Fruit fly (Drosophila melanogaster) whole organism, adult: Measurements from ENCODE around the gene CG6769.

Experiments
- CG14711 ChIP-seq: fragments of 200-800 bp; sonication (Bioruptor generic); optimal IDR thresholded peaks from 2 replicates; lab custom pipeline; 2018; ENCODE audit warnings: missing biosample characterization, mild to moderate bottlenecking, missing genetic modification characterization, moderate library complexity
- CG7045 ChIP-seq: fragments of 200-800 bp; sonication (Bioruptor generic); optimal IDR thresholded peaks from 2 replicates; lab custom pipeline; 2017; ENCODE audit warnings: missing biosample characterization, mild to moderate bottlenecking, missing genetic modification characterization
- Clk ChIP-seq: fragments of 200-800 bp; sonication (Bioruptor generic); optimal IDR thresholded peaks from 2 replicates; lab custom pipeline; 2017; ENCODE audit warnings: missing biosample characterization, missing genetic modification characterization
- Hr96 ChIP-seq: fragments of 200-800 bp; sonication (Bioruptor generic); optimal IDR thresholded peaks from 2 replicates; lab custom pipeline; 2016; ENCODE audit warnings: missing biosample characterization, missing genetic modification characterization
- bab1 ChIP-seq: fragments of 200-800 bp; sonication (Bioruptor generic); optimal IDR thresholded peaks from 3 replicates; lab custom pipeline; 2019; ENCODE audit warnings: missing biosample characterization, mild to moderate bottlenecking, missing genetic modification characterization, moderate library complexity
- tj ChIP-seq: fragments of 200-800 bp; sonication (Bioruptor generic); optimal IDR thresholded peaks from 3 replicates; lab custom pipeline; 2017; ENCODE audit warnings: missing biosample characterization, mild to moderate bottlenecking, missing genetic modification characterization, moderate library complexity

DNA sequence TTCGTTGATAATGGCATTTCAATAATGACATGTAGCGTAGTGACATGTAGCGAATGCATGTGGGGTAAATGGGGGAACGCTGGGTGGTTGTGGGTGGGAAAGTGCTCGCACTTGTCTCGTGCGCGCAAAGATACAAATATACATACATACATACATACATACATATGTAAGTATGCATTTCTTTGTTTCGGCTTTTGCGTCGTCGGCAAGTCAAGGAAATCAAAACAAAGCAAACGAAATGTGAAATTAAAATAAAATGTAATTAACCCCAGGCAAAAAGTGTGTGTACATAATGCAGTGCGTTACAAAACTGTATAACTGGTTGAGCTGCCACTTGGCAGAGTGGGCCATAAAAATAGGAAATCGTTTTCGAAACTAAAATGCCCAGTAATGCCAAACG is 14.9 kb downstream of the CG6769 start:
- TF ChIP-seq CG7045 (GFP tag; lab: Kevin White, UChicago) (no peak), Hr96 (GFP tag; lab: Kevin White, UChicago) (no peak), bab1 (no peak), CG14711 (tag; lab: Kevin White, UChicago) (no peak), Clk (GFP tag; lab: Kevin White, UChicago) (no peak), tj (no peak)
